ENCODE assay signal across 1 fruit fly cellular context in the genomic region with DNA sequence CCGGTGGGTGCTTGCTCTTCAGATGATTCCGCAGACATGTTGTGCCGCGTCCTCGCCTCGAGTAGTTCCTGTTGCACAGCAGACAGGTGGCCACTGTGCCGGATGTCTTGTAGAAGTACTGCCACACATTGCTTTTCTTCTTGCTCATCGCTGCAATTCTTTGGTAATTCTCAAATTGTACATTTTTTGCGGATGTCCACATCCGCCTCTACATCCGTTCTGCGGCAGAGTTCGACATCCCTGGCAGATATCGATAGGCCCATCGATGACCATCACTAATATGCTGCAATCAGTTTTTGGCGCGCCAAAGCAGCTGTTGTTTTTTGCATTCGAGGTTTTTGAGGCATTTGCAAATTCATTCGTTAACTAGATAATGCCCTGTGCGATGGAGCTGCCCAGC.
A peak's percentile ranks its signal among the peaks of the same experiment; 100 is the strongest.
TF ChIP-seq lines count a peak whose summit lies in the region.

Gene CG13775 (minus strand): TSS at position 226 of the 400 bp plus-strand sequence.
Gene CG3430 (plus strand): TSS at position 284 of the 400 bp plus-strand sequence.

TF ChIP-seq in whole organism, embryonic, 481 proteins besides CTCF, POLR2A, EP300 and RAD21 (continued from another document and continues in another):
- TF ChIP-seq Sry-δ (GFP tag; optimal IDR thresholded peaks at IDR 0.05; lab: Kevin White, UChicago) (peak; percentile 93), Chrac-16 (GFP tag; optimal IDR thresholded peaks at IDR 0.05; lab: Kevin White, UChicago) (peak; percentile 29), hkb (optimal IDR thresholded peaks at IDR 0.05; lab: Kevin White, UChicago) (no peak), hkb (GFP tag; IDR thresholded peaks at IDR 0.05; lab: Robert Waterston, UW) (0 out of 2 replicates have a peak, but pooled peaks have one; percentile 21), CG3847 (GFP tag; IDR thresholded peaks at IDR 0.05; lab: Robert Waterston, UW) (peak; percentile 24; the same call in 1 of the 2 replicates), stwl (tag; optimal IDR thresholded peaks at IDR 0.05; lab: Kevin White, UChicago) (peak; percentile 39), NfI (GFP tag; optimal IDR thresholded peaks at IDR 0.05; lab: Kevin White, UChicago) (peak; percentile 55), Atf3 (GFP tag; optimal IDR thresholded peaks at IDR 0.05; lab: Kevin White, UChicago) (no peak), CG12299 (tag; optimal IDR thresholded peaks at IDR 0.05; lab: Kevin White, UChicago) (no peak), MBD-R2 (GFP tag; IDR thresholded peaks at IDR 0.05; lab: Robert Waterston, UW) (peak; percentile 96), CG30403 (GFP tag; optimal IDR thresholded peaks at IDR 0.05; lab: Kevin White, UChicago) (peak; percentile 26), CG14860 (GFP tag; IDR thresholded peaks at IDR 0.05; lab: Robert Waterston, UW; ENCODE audit: partially characterized antibody) (peak; percentile 54; the same call in 2 of the 3 replicates), Rfx (GFP tag; IDR thresholded peaks at IDR 0.05; lab: Robert Waterston, UW) (peak; percentile 67), MESR4 (GFP tag; optimal IDR thresholded peaks at IDR 0.05; lab: Kevin White, UChicago) (peak; percentile 49), phol (tag; optimal IDR thresholded peaks at IDR 0.05; lab: Kevin White, UChicago) (peak; percentile 53), lab (GFP tag; optimal IDR thresholded peaks at IDR 0.05; lab: Kevin White, UChicago) (no peak), CG14667 (GFP tag; IDR thresholded peaks at IDR 0.05; lab: Robert Waterston, UW) (no peak), CG4328 (GFP tag; optimal IDR thresholded peaks at IDR 0.05; lab: Kevin White, UChicago) (no peak), gcm2 (GFP tag; optimal IDR thresholded peaks at IDR 0.05; lab: Kevin White, UChicago) (no peak), ato (GFP tag; IDR thresholded peaks at IDR 0.05; lab: Robert Waterston, UW; ENCODE audit: partially characterized antibody) (peak; percentile 20; the same call in 1 of the 2 replicates), chm (GFP tag; IDR thresholded peaks at IDR 0.05; lab: Robert Waterston, UW) (peak; percentile 66), zfh2 (GFP tag; optimal IDR thresholded peaks at IDR 0.05; lab: Kevin White, UChicago) (peak; percentile 36), CG8290 (GFP tag; optimal IDR thresholded peaks at IDR 0.05; lab: Kevin White, UChicago) (peak; percentile 3), CG8290 (tag; optimal IDR thresholded peaks at IDR 0.05; lab: Kevin White, UChicago) (peak in 1 of 2 experiments; percentile 62), Usf (GFP tag; optimal IDR thresholded peaks at IDR 0.05; lab: Kevin White, UChicago) (no peak), CG7987 (GFP tag; optimal IDR thresholded peaks at IDR 0.05; lab: Kevin White, UChicago) (peak; percentile 30), CG15514 (GFP tag; optimal IDR thresholded peaks at IDR 0.05; lab: Kevin White, UChicago) (peak; percentile 73), dan (GFP tag; IDR thresholded peaks at IDR 0.05; lab: Robert Waterston, UW) (no peak), CG9932 (GFP tag; IDR thresholded peaks at IDR 0.05; lab: Robert Waterston, UW) (peak; percentile 61), CG13775 (GFP tag; optimal IDR thresholded peaks at IDR 0.05; lab: Kevin White, UChicago) (peak; percentile 100), odd (GFP tag; optimal IDR thresholded peaks at IDR 0.05; lab: Kevin White, UChicago) (no peak), CHES-1-like (GFP tag; optimal IDR thresholded peaks at IDR 0.05; lab: Kevin White, UChicago) (peak; percentile 56), CG9727 (GFP tag; optimal IDR thresholded peaks at IDR 0.05; lab: Kevin White, UChicago) (peak; percentile 44), aop (GFP tag; IDR thresholded peaks at IDR 0.05; lab: Robert Waterston, UW) (peak; percentile 94), CG1233 (GFP tag; optimal IDR thresholded peaks at IDR 0.05; lab: Kevin White, UChicago) (peak; percentile 1), scrt (GFP tag; optimal IDR thresholded peaks at IDR 0.05; lab: Kevin White, UChicago) (no peak), CG17829 (tag; optimal IDR thresholded peaks at IDR 0.05; lab: Kevin White, UChicago) (peak; percentile 42), trem (tag; optimal IDR thresholded peaks at IDR 0.05; lab: Kevin White, UChicago) (peak; percentile 23), CG6791 (GFP tag; IDR thresholded peaks at IDR 0.05; lab: Robert Waterston, UW; ENCODE audit: partially characterized antibody) (peak; percentile 56; the same call in 2 of the 3 replicates), zen (tag; optimal IDR thresholded peaks at IDR 0.05; lab: Kevin White, UChicago) (no peak), CG10565 (GFP tag; optimal IDR thresholded peaks at IDR 0.05; lab: Kevin White, UChicago) (no peak), CG17912 (GFP tag; optimal IDR thresholded peaks at IDR 0.05; lab: Kevin White, UChicago) (peak; percentile 17), bigmax (GFP tag; optimal IDR thresholded peaks at IDR 0.05; lab: Kevin White, UChicago) (peak; percentile 49), TFAM (GFP tag; optimal IDR thresholded peaks at IDR 0.05; lab: Kevin White, UChicago) (no peak), Ada2b (GFP tag; IDR thresholded peaks at IDR 0.05; lab: Robert Waterston, UW) (no peak), NC2β (GFP tag; optimal IDR thresholded peaks at IDR 0.05; lab: Kevin White, UChicago) (peak; percentile 11), slbo (GFP tag; IDR thresholded peaks at IDR 0.05; lab: Robert Waterston, UW) (peak; percentile 67), Dp (GFP tag; optimal IDR thresholded peaks at IDR 0.05; lab: Kevin White, UChicago) (peak; percentile 82), tin (GFP tag; optimal IDR thresholded peaks at IDR 0.05; lab: Kevin White, UChicago) (peak; percentile 7), wdn (GFP tag; IDR thresholded peaks at IDR 0.05; lab: Robert Waterston, UW) (0 out of 2 replicates have a peak, but pooled peaks have one; percentile 34), tll (GFP tag; optimal IDR thresholded peaks at IDR 0.05; lab: Kevin White, UChicago) (no peak), CG7271 (tag; optimal IDR thresholded peaks at IDR 0.05; lab: Kevin White, UChicago) (peak; percentile 38), hb (GFP tag; IDR thresholded peaks at IDR 0.05; lab: Robert Waterston, UW; ENCODE audit: partially characterized antibody) (0 out of 3 replicates have a peak, but pooled peaks have one; percentile 44), shn (GFP tag; optimal IDR thresholded peaks at IDR 0.05; lab: Kevin White, UChicago) (peak; percentile 33), CG1602 (GFP tag; optimal IDR thresholded peaks at IDR 0.05; lab: Kevin White, UChicago) (no peak), pzg (GFP tag; optimal IDR thresholded peaks at IDR 0.05; lab: Kevin White, UChicago) (peak; percentile 78), eyg (GFP tag; optimal IDR thresholded peaks at IDR 0.05; lab: Kevin White, UChicago) (no peak), CG16813 (GFP tag; IDR thresholded peaks at IDR 0.05; lab: Robert Waterston, UW; ENCODE audit: partially characterized antibody) (peak; percentile 56), pum (GFP tag; optimal IDR thresholded peaks at IDR 0.05; lab: Kevin White, UChicago) (peak; percentile 5), lbe (GFP tag; optimal IDR thresholded peaks at IDR 0.05; lab: Kevin White, UChicago) (no peak), CG13296 (GFP tag; optimal IDR thresholded peaks at IDR 0.05; lab: Kevin White, UChicago) (no peak), fru (optimal IDR thresholded peaks at IDR 0.05; lab: Kevin White, UChicago) (no peak), HLHmδ (GFP tag; optimal IDR thresholded peaks at IDR 0.05; lab: Kevin White, UChicago) (no peak), dysf (GFP tag; IDR thresholded peaks at IDR 0.05; lab: Robert Waterston, UW) (peak; percentile 40; the same call in 1 of the 3 replicates), Nf-YB (GFP tag; optimal IDR thresholded peaks at IDR 0.05; lab: Kevin White, UChicago) (no peak), CG32532 (GFP tag; IDR thresholded peaks at IDR 0.05; lab: Robert Waterston, UW) (peak; percentile 56; the same call in 1 of the 2 replicates), Gug (GFP tag; IDR thresholded peaks at IDR 0.05; lab: Robert Waterston, UW) (peak; percentile 16; the same call in 1 of the 4 replicates), GATAe (GFP tag; conservative IDR thresholded peaks at IDR 0.05; lab: Robert Waterston, UW) (no peak), disco-r (GFP tag; optimal IDR thresholded peaks at IDR 0.05; lab: Kevin White, UChicago) (no peak), BEAF-32 (GFP tag; optimal IDR thresholded peaks at IDR 0.05; lab: Kevin White, UChicago) (peak; percentile 79), vfl (GFP tag; optimal IDR thresholded peaks at IDR 0.05; lab: Kevin White, UChicago) (peak; percentile 7), gfzf (GFP tag; optimal IDR thresholded peaks at IDR 0.05; lab: Kevin White, UChicago) (peak; percentile 14), hth (optimal IDR thresholded peaks at IDR 0.05; lab: Kevin White, UChicago) (no peak), Fer3 (tag; optimal IDR thresholded peaks at IDR 0.05; lab: Kevin White, UChicago) (no peak), Pdp1 (GFP tag; optimal IDR thresholded peaks at IDR 0.05; lab: Kevin White, UChicago) (peak in 1 of 2 experiments; percentile 65), lola (GFP tag; optimal IDR thresholded peaks at IDR 0.05; lab: Kevin White, UChicago) (no peak), tna (GFP tag; IDR thresholded peaks at IDR 0.05; lab: Robert Waterston, UW; ENCODE audit: partially characterized antibody) (0 out of 2 replicates have a peak, but pooled peaks have one; percentile 30), CG11695 (GFP tag; IDR thresholded peaks at IDR 0.05; lab: Robert Waterston, UW) (no peak), dm (GFP tag; optimal IDR thresholded peaks at IDR 0.05; lab: Kevin White, UChicago) (peak; percentile 40), CG15479 (GFP tag; optimal IDR thresholded peaks at IDR 0.05; lab: Kevin White, UChicago) (peak; percentile 33), CG2712 (tag; optimal IDR thresholded peaks at IDR 0.05; lab: Kevin White, UChicago) (no peak), trh (GFP tag; optimal IDR thresholded peaks at IDR 0.05; lab: Kevin White, UChicago) (no peak), CG4820 (GFP tag; optimal IDR thresholded peaks at IDR 0.05; lab: Kevin White, UChicago) (peak; percentile 2), tap (tag; optimal IDR thresholded peaks at IDR 0.05; lab: Kevin White, UChicago) (no peak), repo (GFP tag; optimal IDR thresholded peaks at IDR 0.05; lab: Kevin White, UChicago) (peak; percentile 28), CG4617 (GFP tag; optimal IDR thresholded peaks at IDR 0.05; lab: Kevin White, UChicago; ENCODE audit: borderline replicate concordance) (peak; percentile 27), CG7786 (GFP tag; optimal IDR thresholded peaks at IDR 0.05; lab: Kevin White, UChicago) (peak; percentile 46), pan (optimal IDR thresholded peaks at IDR 0.05; lab: Kevin White, UChicago) (no peak), pan (GFP tag; optimal IDR thresholded peaks at IDR 0.05 in 1 of 2, IDR thresholded peaks at IDR 0.05 in 1 of 2) (peak in 1 of 2 experiments; percentile 49), Atf6 (GFP tag; IDR thresholded peaks at IDR 0.05; lab: Robert Waterston, UW) (no peak), maf-S (GFP tag; optimal IDR thresholded peaks at IDR 0.05; lab: Kevin White, UChicago) (no peak), Doc3 (GFP tag; IDR thresholded peaks at IDR 0.05; lab: Robert Waterston, UW; ENCODE audit: partially characterized antibody) (peak; percentile 66), ase (GFP tag; IDR thresholded peaks at IDR 0.05; lab: Robert Waterston, UW) (0 out of 3 replicates have a peak, but pooled peaks have one; percentile 16), sob (GFP tag; IDR thresholded peaks at IDR 0.05; lab: Robert Waterston, UW) (0 out of 2 replicates have a peak, but pooled peaks have one; percentile 45), Opbp (GFP tag; IDR thresholded peaks at IDR 0.05; lab: Robert Waterston, UW; ENCODE audit: partially characterized antibody) (peak; percentile 70; the same call in 2 of the 3 replicates), NFAT (GFP tag; IDR thresholded peaks at IDR 0.05; lab: Robert Waterston, UW) (peak; percentile 15; the same call in 1 of the 2 replicates), CG3281 (GFP tag; optimal IDR thresholded peaks at IDR 0.05; lab: Kevin White, UChicago) (peak; percentile 32), CG33557 (GFP tag; optimal IDR thresholded peaks at IDR 0.05; lab: Kevin White, UChicago) (peak; percentile 10), CG34224 (GFP tag; IDR thresholded peaks at IDR 0.05; lab: Robert Waterston, UW; ENCODE audit: partially characterized antibody) (peak; percentile 71), CG9437 (GFP tag; optimal IDR thresholded peaks at IDR 0.05; lab: Kevin White, UChicago) (peak; percentile 2), CG8359 (GFP tag; optimal IDR thresholded peaks at IDR 0.05; lab: Kevin White, UChicago; ENCODE audit: borderline replicate concordance) (no peak), CG10959 (GFP tag; IDR thresholded peaks at IDR 0.05; lab: Robert Waterston, UW) (no peak), nom (GFP tag; optimal IDR thresholded peaks at IDR 0.05; lab: Kevin White, UChicago) (peak; percentile 11), sens (GFP tag; lab: Kevin White, UChicago) (peak; percentile 86), insv (GFP tag; optimal IDR thresholded peaks at IDR 0.05; lab: Kevin White, UChicago) (peak in 1 of 2 experiments; percentile 7), CG1647 (GFP tag; optimal IDR thresholded peaks at IDR 0.05; lab: Kevin White, UChicago) (no peak), CG14965 (GFP tag; optimal IDR thresholded peaks at IDR 0.05; lab: Kevin White, UChicago; ENCODE audit: borderline replicate concordance) (no peak), Aef1 (GFP tag; IDR thresholded peaks at IDR 0.05; lab: Robert Waterston, UW) (no peak), stc (GFP tag; IDR thresholded peaks at IDR 0.05; lab: Robert Waterston, UW) (peak; percentile 36; the same call in 1 of the 2 replicates), luna (GFP tag; optimal IDR thresholded peaks at IDR 0.05; lab: Kevin White, UChicago) (no peak), dmrt99B (tag; optimal IDR thresholded peaks at IDR 0.05; lab: Kevin White, UChicago) (no peak), CG9609 (GFP tag; optimal IDR thresholded peaks at IDR 0.05; lab: Kevin White, UChicago) (peak; percentile 30), H15 (GFP tag; IDR thresholded peaks at IDR 0.05; lab: Robert Waterston, UW) (no peak), pho (GFP tag; optimal IDR thresholded peaks at IDR 0.05; lab: Kevin White, UChicago) (peak; percentile 57), CG12391 (tag; optimal IDR thresholded peaks at IDR 0.05; lab: Kevin White, UChicago) (peak; percentile 38), ATbp (GFP tag; optimal IDR thresholded peaks at IDR 0.05; lab: Kevin White, UChicago) (no peak), row (GFP tag; IDR thresholded peaks at IDR 0.05; lab: Robert Waterston, UW) (peak; percentile 91), CG13287 (GFP tag; IDR thresholded peaks at IDR 0.05; lab: Robert Waterston, UW; ENCODE audit: partially characterized antibody) (peak; percentile 81), pb (GFP tag; optimal IDR thresholded peaks at IDR 0.05; lab: Kevin White, UChicago) (peak; percentile 28), amos (GFP tag; IDR thresholded peaks at IDR 0.05; lab: Robert Waterston, UW; ENCODE audit: partially characterized antibody) (peak; percentile 78), Vsx1 (GFP tag; optimal IDR thresholded peaks at IDR 0.05; lab: Kevin White, UChicago) (no peak)
